Worm (Caenorhabditis elegans) whole organism, mixed stage, embryonic: ENCODE results near the gene C01C10.2.

Experiments
- lin-13 ChIP-seq: fragments of 150-350 bp; optimal IDR thresholded peaks from 2 replicates; lab custom pipeline; 2014; ENCODE audit warnings: missing biosample characterization, missing genetic modification characterization
- lsy-2 ChIP-seq: fragments of 150-350 bp; optimal IDR thresholded peaks from 2 replicates; lab custom pipeline; 2014; ENCODE audit warnings: missing biosample characterization, missing genetic modification characterization
- mab-5 ChIP-seq: fragments of 150-350 bp; optimal IDR thresholded peaks from 2 replicates; lab custom pipeline; 2014; ENCODE audit warnings: missing biosample characterization, missing genetic modification characterization
- mls-2 ChIP-seq: sonication (generic microtip); optimal IDR thresholded peaks from 2 replicates; lab custom pipeline; 2016; ENCODE audit warnings: mild to moderate bottlenecking, missing genetic modification characterization, moderate library complexity, missing compliant biosample characterization
- nhr-12 ChIP-seq: fragments of 150-350 bp; optimal IDR thresholded peaks from 2 replicates; lab custom pipeline; 2014; ENCODE audit warnings: missing biosample characterization, missing genetic modification characterization
- nhr-2 ChIP-seq: fragments of 150-350 bp; optimal IDR thresholded peaks from 2 replicates; lab custom pipeline; 2014; ENCODE audit warnings: missing biosample characterization, missing genetic modification characterization
- nhr-237 ChIP-seq: fragments of 150-350 bp; optimal IDR thresholded peaks from 2 replicates; lab custom pipeline; 2014; ENCODE audit warnings: missing biosample characterization, missing genetic modification characterization
- pha-4 ChIP-seq: fragments of 150-350 bp; optimal IDR thresholded peaks from 2 replicates; lab custom pipeline; 2018; ENCODE audit warnings: missing biosample characterization, missing genetic modification reagents, missing genetic modification characterization
- snpc-4 ChIP-seq: fragments of 150-350 bp; optimal IDR thresholded peaks from 2 replicates; lab custom pipeline; 2014; ENCODE audit warnings: missing biosample characterization, missing genetic modification characterization
- unc-39 ChIP-seq: fragments of 150-350 bp; optimal IDR thresholded peaks from 2 replicates; lab custom pipeline; 2014; ENCODE audit warnings: missing biosample characterization, missing genetic modification characterization
- unc-62 ChIP-seq: fragments of 150-350 bp; optimal IDR thresholded peaks from 2 replicates; lab custom pipeline; 2014; ENCODE audit warnings: missing biosample characterization, missing genetic modification reagents, missing genetic modification characterization
- ztf-11 ChIP-seq: fragments of 150-350 bp; optimal IDR thresholded peaks from 2 replicates; lab custom pipeline; 2014; ENCODE audit warnings: missing biosample characterization, missing genetic modification characterization

DNA sequence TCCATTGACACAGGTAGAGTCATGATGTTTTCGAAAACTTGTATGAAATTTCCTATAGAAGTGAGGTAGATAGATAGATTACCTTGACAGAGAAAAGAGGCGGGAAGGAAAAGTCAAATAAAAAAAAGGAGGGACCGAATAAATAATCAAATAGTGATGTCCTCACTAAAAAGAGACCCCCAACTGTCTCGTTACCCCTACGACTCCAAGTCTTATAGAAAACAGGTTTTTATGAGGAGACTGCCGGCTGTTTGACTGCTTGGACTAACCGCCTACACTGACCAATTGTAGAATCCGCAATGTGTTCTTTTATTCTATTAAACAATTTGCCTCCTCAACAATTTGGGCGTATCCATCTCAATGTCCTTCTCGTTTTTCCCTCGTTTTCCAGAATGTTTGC is at the start of gene C01C10.2:
- TF ChIP-seq lin-13 (no peak), nhr-237 (no peak), mab-5 (tag; lab: Kevin White, UChicago) (no peak), mls-2 (no peak), lsy-2 (tag; lab: Kevin White, UChicago) (no peak), unc-39 (tag; lab: Kevin White, UChicago) (no peak), nhr-2 (no peak), snpc-4 (tag; lab: Kevin White, UChicago) (no peak), pha-4 (tag; lab: Kevin White, UChicago) (no peak), nhr-12 (no peak), unc-62 (GFP tag; lab: Kevin White, UChicago) (no peak), ztf-11 (tag; lab: Kevin White, UChicago) (no peak)
